Worm (Caenorhabditis elegans): ENCODE results near the gene str-222.

Gene str-222

DNA sequence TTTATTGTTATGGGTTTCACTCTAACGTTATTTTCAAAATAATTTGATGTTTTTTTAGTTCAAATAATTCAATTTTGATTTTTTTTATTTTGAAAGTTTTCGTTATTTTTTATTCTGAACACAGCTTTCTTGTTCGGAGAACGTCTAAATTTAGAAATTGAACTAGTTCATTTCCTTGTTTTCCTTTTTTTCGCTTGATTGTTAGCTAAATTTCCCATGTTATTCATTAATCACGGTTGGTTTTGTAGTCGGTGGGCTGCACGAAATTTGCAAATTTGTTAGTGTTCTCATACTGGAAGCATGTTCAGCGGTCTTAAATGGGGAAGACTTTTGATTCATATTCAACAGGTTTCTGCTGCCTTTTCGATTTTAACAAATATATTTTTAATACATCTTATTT is at the start of gene str-222:
Gene str-222 (plus strand): TSS at position 301 of the 400 bp plus-strand sequence.
- TF ChIP-seq tbx-2 (tag; optimal IDR thresholded peaks at IDR 0.05) (no peak), ceh-82 (tag; optimal IDR thresholded peaks at IDR 0.05) (no peak), daf-12 (tag; optimal IDR thresholded peaks at IDR 0.05) (no peak), pha-4 (tag; optimal IDR thresholded peaks at IDR 0.05) (no peak), aly-2 (tag; optimal IDR thresholded peaks at IDR 0.05) (no peak), fkh-10 (GFP tag; optimal IDR thresholded peaks at IDR 0.05) (no peak), eor-1 (tag; optimal IDR thresholded peaks at IDR 0.05) (no peak), lin-39 (tag; optimal IDR thresholded peaks at IDR 0.05) (no peak), nhr-67 (tag; optimal IDR thresholded peaks at IDR 0.05) (no peak), elt-1 (tag; optimal IDR thresholded peaks at IDR 0.05) (no peak), egl-27 (tag; optimal IDR thresholded peaks at IDR 0.05) (no peak), mdl-1 (tag; optimal IDR thresholded peaks at IDR 0.05) (no peak)

DNA sequence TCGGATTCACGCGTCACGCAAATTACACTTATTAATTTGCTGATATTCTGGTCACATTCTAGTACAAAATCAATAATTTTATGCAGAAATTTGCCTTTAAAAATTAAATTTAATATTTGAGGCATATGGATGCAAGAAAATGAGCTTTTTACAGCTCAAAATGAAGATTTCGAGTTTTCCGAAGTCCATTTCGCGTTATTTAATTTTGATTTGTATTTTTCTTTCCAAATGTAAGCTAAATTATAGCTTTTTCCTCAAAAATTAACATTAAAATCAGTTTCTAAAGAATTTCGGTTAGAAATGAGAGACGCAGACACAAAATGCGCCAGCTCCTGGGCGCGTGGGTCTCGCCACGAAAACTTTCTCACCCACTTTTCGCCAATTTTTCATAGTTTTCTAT is 49.1 kb upstream of the str-222 start, which contains the start of gene F16B4.6:
Gene F16B4.6 (plus strand): TSS at position 301 of the 400 bp plus-strand sequence.
- no peak for TF ChIP-seq pha-4 (tag; optimal IDR thresholded peaks at IDR 0.05)
- TF ChIP-seq mdl-1 (tag; optimal IDR thresholded peaks at IDR 0.05), result no peak
- TF ChIP-seq aly-2 (tag; optimal IDR thresholded peaks at IDR 0.05), result no peak
- no peak for TF ChIP-seq unc-39 (tag; optimal IDR thresholded peaks at IDR 0.05)
- no peak for TF ChIP-seq ztf-4 (tag; optimal IDR thresholded peaks at IDR 0.05)
- TF ChIP-seq ama-1 (optimal IDR thresholded peaks at IDR 0.05), result no peak
- TF ChIP-seq eor-1 (tag; optimal IDR thresholded peaks at IDR 0.05), result no peak

DNA sequence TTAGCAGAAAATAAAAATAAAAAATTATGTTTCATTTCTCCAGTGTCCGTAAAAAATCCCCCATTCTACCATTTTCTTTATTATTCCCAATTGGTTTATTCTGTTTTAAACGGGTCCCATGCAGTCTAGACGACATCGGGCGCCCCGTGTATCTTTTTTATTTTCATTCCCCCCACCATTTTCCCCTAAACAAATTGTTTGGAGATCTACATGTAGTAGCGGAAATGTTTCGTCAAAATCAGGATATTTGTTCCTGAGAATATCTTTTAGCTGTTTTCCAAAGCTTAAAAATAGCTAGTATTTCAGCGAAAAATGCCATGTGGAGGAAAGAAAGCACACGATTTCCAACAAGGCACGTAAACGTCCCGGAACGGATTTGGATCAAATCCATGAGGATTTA is 47.8 kb upstream of the str-222 start, which contains the start of gene F16B4.5:
Gene F16B4.5 (plus strand): TSS at position 301 of the 400 bp plus-strand sequence.
- no peak for TF ChIP-seq ceh-28 (tag; optimal IDR thresholded peaks at IDR 0.05)
- no peak for TF ChIP-seq egl-5 (tag; optimal IDR thresholded peaks at IDR 0.05)
- TF ChIP-seq ztf-4 (tag; optimal IDR thresholded peaks at IDR 0.05), result no peak
- no peak for TF ChIP-seq nhr-67 (tag; optimal IDR thresholded peaks at IDR 0.05)
- TF ChIP-seq elt-2 (tag; optimal IDR thresholded peaks at IDR 0.05), result no peak
- TF ChIP-seq ceh-16 (tag; optimal IDR thresholded peaks at IDR 0.05), result no peak
- no peak for TF ChIP-seq elt-3 (tag; optimal IDR thresholded peaks at IDR 0.05)
- TF ChIP-seq sea-2 (GFP tag; optimal IDR thresholded peaks at IDR 0.05), result no peak
- no peak for TF ChIP-seq fkh-10 (GFP tag; optimal IDR thresholded peaks at IDR 0.05)
- TF ChIP-seq unc-62 (GFP tag; optimal IDR thresholded peaks at IDR 0.05), result no peak
- TF ChIP-seq skn-1 (tag; optimal IDR thresholded peaks at IDR 0.05), result no peak
- no peak for TF ChIP-seq daf-12 (tag; optimal IDR thresholded peaks at IDR 0.05)
- TF ChIP-seq fkh-2 (tag; optimal IDR thresholded peaks at IDR 0.05), result no peak
- no peak for TF ChIP-seq eor-1 (tag; optimal IDR thresholded peaks at IDR 0.05)
- TF ChIP-seq aly-2 (tag; optimal IDR thresholded peaks at IDR 0.05), result no peak
- no peak for TF ChIP-seq snpc-4 (tag; optimal IDR thresholded peaks at IDR 0.05)
- TF ChIP-seq ceh-82 (tag; optimal IDR thresholded peaks at IDR 0.05), result no peak
- TF ChIP-seq hmg-11 (tag; optimal IDR thresholded peaks at IDR 0.05), result no peak
- no peak for TF ChIP-seq nhr-25 (tag; optimal IDR thresholded peaks at IDR 0.05)

DNA sequence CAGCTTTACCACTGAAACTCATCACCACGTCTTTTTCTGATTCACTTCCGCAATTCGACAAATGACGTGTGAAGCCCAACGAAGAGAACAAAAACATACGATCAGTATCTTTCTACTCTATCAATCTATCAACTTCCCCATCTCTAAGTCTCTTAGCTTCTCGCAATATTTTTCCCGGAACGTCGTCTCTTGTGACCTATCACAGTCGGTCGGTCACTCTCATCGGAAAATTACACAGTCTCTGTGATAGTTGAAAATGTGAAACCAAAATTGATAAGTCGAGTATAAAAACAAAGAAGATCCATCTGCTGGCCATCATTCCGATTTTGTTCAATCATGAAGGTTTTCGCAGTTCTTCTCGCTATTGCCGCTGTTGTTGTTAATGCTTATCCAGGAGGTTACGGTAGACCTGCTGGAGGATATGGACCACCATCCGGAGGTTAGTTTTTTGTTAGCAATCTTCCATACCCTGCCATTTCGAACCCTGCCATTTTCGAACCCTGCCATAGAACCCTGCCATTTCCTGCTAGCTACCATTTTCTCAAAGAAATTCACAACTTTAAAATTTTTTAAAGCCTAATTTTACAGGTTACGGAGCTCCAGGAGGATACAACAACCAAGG is 42.0 kb upstream of the str-222 start, which contains the start of gene F16B4.4:
Gene F16B4.4 (plus strand): TSS at position 221 of the 622 bp plus-strand sequence.
- TF ChIP-seq nhr-43 (tag; optimal IDR thresholded peaks at IDR 0.05; ENCODE audit: poor library complexity, severe bottlenecking) (peak; percentile 66), aly-2 (tag; optimal IDR thresholded peaks at IDR 0.05) (no peak), nfya-1 (tag; optimal IDR thresholded peaks at IDR 0.05; ENCODE audit: insufficient read depth) (no peak), elt-2 (tag; optimal IDR thresholded peaks at IDR 0.05) (no peak), mdl-1 (tag; optimal IDR thresholded peaks at IDR 0.05) (no peak), egl-5 (tag; optimal IDR thresholded peaks at IDR 0.05) (no peak), daf-12 (tag; optimal IDR thresholded peaks at IDR 0.05) (no peak), snpc-4 (tag; optimal IDR thresholded peaks at IDR 0.05) (no peak), eor-1 (tag; optimal IDR thresholded peaks at IDR 0.05) (no peak), ZK546.5 (tag; optimal IDR thresholded peaks at IDR 0.05) (no peak), nhr-67 (tag; optimal IDR thresholded peaks at IDR 0.05) (no peak), nhr-25 (tag; optimal IDR thresholded peaks at IDR 0.05) (peak; percentile 46), ama-1 (optimal IDR thresholded peaks at IDR 0.05) (peak; percentile 63), ceh-28 (tag; optimal IDR thresholded peaks at IDR 0.05) (peak; percentile 39), lin-15B (tag; optimal IDR thresholded peaks at IDR 0.05) (no peak), elt-1 (tag; optimal IDR thresholded peaks at IDR 0.05) (no peak), nhr-12 (tag; optimal IDR thresholded peaks at IDR 0.05) (no peak), nhr-28 (tag; optimal IDR thresholded peaks at IDR 0.05) (no peak), unc-39 (tag; optimal IDR thresholded peaks at IDR 0.05) (no peak), lsy-12 (tag; optimal IDR thresholded peaks at IDR 0.05) (peak; percentile 5), fos-1 (tag; optimal IDR thresholded peaks at IDR 0.05) (no peak), R02D3.7 (tag; optimal IDR thresholded peaks at IDR 0.05) (no peak), nhr-23 (tag; optimal IDR thresholded peaks at IDR 0.05) (peak; percentile 19), unc-62 (GFP tag; optimal IDR thresholded peaks at IDR 0.05) (no peak), fkh-2 (tag; optimal IDR thresholded peaks at IDR 0.05) (no peak), egl-27 (tag; optimal IDR thresholded peaks at IDR 0.05) (no peak), lin-39 (tag; optimal IDR thresholded peaks at IDR 0.05) (no peak), tbx-2 (tag; optimal IDR thresholded peaks at IDR 0.05) (no peak), ceh-9 (tag; optimal IDR thresholded peaks at IDR 0.05) (no peak), zag-1 (tag; optimal IDR thresholded peaks at IDR 0.05) (no peak), elt-3 (tag; optimal IDR thresholded peaks at IDR 0.05) (no peak), ceh-16 (tag; optimal IDR thresholded peaks at IDR 0.05) (no peak), nhr-77 (tag; optimal IDR thresholded peaks at IDR 0.05) (no peak), sea-2 (GFP tag; optimal IDR thresholded peaks at IDR 0.05) (no peak), ztf-11 (tag; optimal IDR thresholded peaks at IDR 0.05) (no peak), ztf-4 (tag; optimal IDR thresholded peaks at IDR 0.05) (no peak), fkh-10 (GFP tag; optimal IDR thresholded peaks at IDR 0.05) (no peak), nhr-76 (tag; optimal IDR thresholded peaks at IDR 0.05) (no peak), ceh-82 (tag; optimal IDR thresholded peaks at IDR 0.05) (no peak)
